Worm (Caenorhabditis elegans) whole organism, L4 larva: ENCODE data around the gene B0365.9.

Source experiments
- aha-1 ChIP-seq: fragments of 150-350 bp; peaks from one replicate; lab custom pipeline; 2014; ENCODE audit warnings: missing biosample characterization, missing genetic modification characterization
- ceh-82 ChIP-seq: sonication (generic microtip); optimal IDR thresholded peaks from 2 replicates; lab custom pipeline; 2017; ENCODE audit warnings: missing biosample characterization, missing genetic modification characterization
- daf-12 ChIP-seq: fragments of 150-350 bp; optimal IDR thresholded peaks from 2 replicates; lab custom pipeline; 2014; ENCODE audit warnings: missing biosample characterization, missing genetic modification reagents, missing genetic modification characterization
- daf-8 ChIP-seq: fragments of 200-800 bp; sonication (Bioruptor generic); IDR thresholded peaks from 2 replicates; pipeline ENCODE4 v1.3.6; 2022; ENCODE audit warnings: missing genetic modification characterization, missing compliant biosample characterization
- dpl-1 ChIP-seq: fragments of 150-350 bp; optimal IDR thresholded peaks from 2 replicates; lab custom pipeline; 2014; ENCODE audit warnings: missing biosample characterization, missing genetic modification reagents, missing genetic modification characterization
- lsy-2 ChIP-seq, 2 experiments: fragments of 150-350 bp in 1 of 2; sonication (generic microtip) in 1 of 2; optimal IDR thresholded peaks; 2 replicates each; lab custom pipeline; 2014 to 2017; ENCODE audit warnings: missing biosample characterization in 2 of 2, missing genetic modification characterization in 2 of 2
- nhr-10 ChIP-seq: fragments of 150-350 bp; optimal IDR thresholded peaks from 2 replicates; lab custom pipeline; 2014; ENCODE audit warnings: missing biosample characterization, missing genetic modification characterization
- pha-4 ChIP-seq, 2 experiments: fragments of 150-350 bp in 1 of 2; fragments of 200-800 bp in 1 of 2; sonication (Bioruptor generic) in 1 of 2; IDR thresholded peaks in 1 of 2; optimal IDR thresholded peaks in 1 of 2; 2 replicates each; pipeline versions ENCODE4 v1.3.6 to Lab custom; 2014 to 2022; ENCODE audit warnings: missing genetic modification characterization in 2 of 2, missing genetic modification reagents in 2 of 2, missing biosample characterization in 1 of 2, missing compliant biosample characterization in 1 of 2
- rbr-2 ChIP-seq: sonication (generic microtip); optimal IDR thresholded peaks from 2 replicates; lab custom pipeline; 2016; ENCODE audit warnings: missing genotype, missing genetic modification characterization, missing compliant biosample characterization
- snpc-4 ChIP-seq: fragments of 150-350 bp; optimal IDR thresholded peaks from 2 replicates; lab custom pipeline; 2014; ENCODE audit warnings: missing biosample characterization, missing genetic modification characterization
- unc-39 ChIP-seq: sonication (generic microtip); optimal IDR thresholded peaks from 2 replicates; lab custom pipeline; 2017; ENCODE audit warnings: missing biosample characterization, missing genetic modification characterization

- TF ChIP-seq ceh-82 (tag; lab: Kevin White, UChicago) (no peak), aha-1 (peak; percentile 94), dpl-1 (GFP tag; lab: Kevin White, UChicago) (peak; percentile 28), rbr-2 (tag; lab: Kevin White, UChicago) (peak; percentile 67), pha-4 (GFP tag; IDR thresholded peaks at IDR 0.05; lab: Robert Waterston, UW) (peak; percentile 47; the same call in 1 of the 2 replicates), pha-4 (tag; optimal IDR thresholded peaks at IDR 0.05; lab: Kevin White, UChicago) (no peak), unc-39 (no peak), snpc-4 (no peak), nhr-10 (tag; lab: Kevin White, UChicago) (peak; percentile 78), daf-8 (GFP tag; lab: Robert Waterston, UW) (no peak), lsy-2 (tag; optimal IDR thresholded peaks at IDR 0.05; lab: Kevin White, UChicago) (peak; percentile 37 to 72), daf-12 (tag; lab: Kevin White, UChicago) (no peak)
These were observed 47.3 kb downstream of the B0365.9 start for ce11 chrV:13085917-13086552.
